Worm (Caenorhabditis elegans) whole organism, L2 larva: ENCODE data around the gene ZC132.11.
"Not testable (repeated sequence)": the region's sequence is repeated elsewhere in the genome, so short reads cannot be mapped to it uniquely, and the experiment has no call there.

Source experiments
- ceh-16 ChIP-seq: fragments of 150-350 bp; optimal IDR thresholded peaks from 2 replicates; lab custom pipeline; 2014; ENCODE audit warnings: missing biosample characterization, missing genetic modification characterization
- ceh-82 ChIP-seq: fragments of 150-350 bp; optimal IDR thresholded peaks from 2 replicates; lab custom pipeline; 2014; ENCODE audit warnings: missing biosample characterization, missing genetic modification characterization
- elt-1 ChIP-seq: fragments of 150-350 bp; optimal IDR thresholded peaks from 2 replicates; lab custom pipeline; 2014; ENCODE audit warnings: missing biosample characterization, missing genetic modification characterization
- elt-3 ChIP-seq: sonication (generic microtip); optimal IDR thresholded peaks from 2 replicates; lab custom pipeline; 2017; ENCODE audit warnings: missing biosample characterization, missing genetic modification characterization
- lin-13 ChIP-seq: fragments of 150-350 bp; optimal IDR thresholded peaks from 2 replicates; lab custom pipeline; 2014; ENCODE audit warnings: missing biosample characterization, missing genetic modification reagents, missing genetic modification characterization
- nhr-25 ChIP-seq: fragments of 150-350 bp; sonication (generic microtip); optimal IDR thresholded peaks from 3 replicates; lab custom pipeline; 2014; ENCODE audit warnings: missing biosample characterization, missing genetic modification characterization
- skn-1 ChIP-seq: sonication (generic microtip); optimal IDR thresholded peaks from 2 replicates; lab custom pipeline; 2017; ENCODE audit warnings: missing biosample characterization, missing genetic modification characterization
- snpc-4 ChIP-seq: fragments of 150-350 bp; optimal IDR thresholded peaks from 2 replicates; lab custom pipeline; 2014; ENCODE audit warnings: missing biosample characterization, missing genetic modification characterization
- unc-55 ChIP-seq: fragments of 150-350 bp; sonication (generic microtip); optimal IDR thresholded peaks from 3 replicates; lab custom pipeline; 2014; ENCODE audit warnings: missing biosample characterization, missing genetic modification reagents, missing genetic modification characterization
- ztf-1 ChIP-seq: fragments of 200-800 bp; sonication (Bioruptor generic); conservative IDR thresholded peaks from 2 replicates; pipeline ENCODE4 v1.3.6; 2022; ENCODE audit warnings: missing genetic modification characterization, missing compliant biosample characterization
- ztf-11 ChIP-seq: sonication (generic microtip); optimal IDR thresholded peaks from 2 replicates; lab custom pipeline; 2017; ENCODE audit warnings: missing biosample characterization, missing genetic modification characterization

DNA sequence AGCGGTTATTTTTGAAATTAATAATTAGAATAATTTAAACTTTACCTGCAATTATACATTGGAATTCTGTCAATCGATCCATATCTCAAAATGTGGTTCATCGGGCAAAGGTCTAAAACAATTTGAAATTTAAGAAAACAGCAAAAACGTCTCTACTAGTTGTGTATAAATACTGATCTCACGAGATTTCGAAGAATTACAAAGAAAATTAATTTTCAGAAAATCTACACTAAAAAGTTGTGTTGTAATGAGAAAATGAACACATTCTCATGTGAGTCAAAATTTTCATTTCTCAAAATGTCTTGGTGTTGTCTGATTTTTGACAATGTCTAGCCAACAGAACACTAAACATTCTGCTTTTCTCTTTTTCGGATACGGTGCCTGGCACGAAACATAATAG is 16.8 kb downstream of the ZC132.11 start, which contains the start of gene srt-37:
- not testable (repeated sequence) for TF ChIP-seq ztf-1 (GFP tag; lab: Robert Waterston, UW); elt-3; skn-1 (tag; lab: Kevin White, UChicago); elt-1 (tag; lab: Kevin White, UChicago); unc-55 (GFP tag; lab: Kevin White, UChicago); ceh-82 (tag; lab: Kevin White, UChicago); snpc-4 (tag; lab: Kevin White, UChicago); lin-13; nhr-25 (tag; lab: Kevin White, UChicago); ztf-11; ceh-16
